Fruit fly (Drosophila melanogaster) whole organism, embryonic: ENCODE measurements around the gene CG32857.
A peak's percentile ranks its signal among the peaks of the same experiment; 100 is the strongest.

ENCODE experiments used
- Abd-B ChIP-seq: fragments of 200-800 bp; sonication (Bioruptor generic); optimal IDR thresholded peaks from 2 replicates; lab custom pipeline; 2018; ENCODE audit warnings: missing biosample characterization, mild to moderate bottlenecking, missing genetic modification characterization, moderate library complexity
- CG10209 ChIP-seq: fragments of 200-800 bp; sonication (Bioruptor generic); optimal IDR thresholded peaks from 3 replicates; lab custom pipeline; 2017; ENCODE audit warnings: missing biosample characterization, mild to moderate bottlenecking, missing genetic modification characterization, missing genetic modification reagents
- CG10959 ChIP-seq: fragments of 200-800 bp; sonication (Bioruptor generic); IDR thresholded peaks from 2 replicates; pipeline ENCODE4 v1.3.6; 2022; ENCODE audit warnings: missing biosample characterization, missing genetic modification characterization
- CG12071 ChIP-seq: fragments of 200-800 bp; sonication (Bioruptor generic); optimal IDR thresholded peaks from 3 replicates; lab custom pipeline; 2018; ENCODE audit warnings: missing biosample characterization, mild to moderate bottlenecking, missing genetic modification characterization
- CG12659 ChIP-seq: fragments of 200-800 bp; sonication (Bioruptor generic); optimal IDR thresholded peaks from 3 replicates; lab custom pipeline; 2017; ENCODE audit warnings: mild to moderate bottlenecking, missing biosample characterization, missing genetic modification reagents, missing genetic modification characterization
- CG13424 ChIP-seq: fragments of 200-800 bp; sonication (Bioruptor generic); optimal IDR thresholded peaks from 2 replicates; lab custom pipeline; 2019; ENCODE audit warnings: missing biosample characterization, mild to moderate bottlenecking, missing genetic modification characterization, moderate library complexity
- CG15479 ChIP-seq: fragments of 200-800 bp; sonication (Bioruptor generic); optimal IDR thresholded peaks from 3 replicates; lab custom pipeline; 2019; ENCODE audit warnings: missing biosample characterization, mild to moderate bottlenecking, missing genetic modification characterization, moderate library complexity
- CG15696 ChIP-seq: fragments of 200-800 bp; sonication (Bioruptor generic); optimal IDR thresholded peaks from 2 replicates; lab custom pipeline; 2019; ENCODE audit warnings: missing biosample characterization, mild to moderate bottlenecking, missing genetic modification characterization, moderate library complexity
- CG1602 ChIP-seq: fragments of 200-800 bp; sonication (Bioruptor generic); optimal IDR thresholded peaks from 3 replicates; lab custom pipeline; 2016; ENCODE audit warnings: missing biosample characterization, missing genetic modification characterization
- CG17568 ChIP-seq: fragments of 200-800 bp; sonication (Bioruptor generic); optimal IDR thresholded peaks from 2 replicates; lab custom pipeline; 2018; ENCODE audit warnings: missing biosample characterization, mild to moderate bottlenecking, missing genetic modification characterization, moderate library complexity
- CG1832 ChIP-seq: fragments of 200-800 bp; sonication (Bioruptor generic); optimal IDR thresholded peaks from 2 replicates; lab custom pipeline; 2017; ENCODE audit warnings: missing biosample characterization, mild to moderate bottlenecking, missing genetic modification characterization, inconsistent platforms
- CG18599 ChIP-seq: fragments of 200-800 bp; sonication (Bioruptor generic); optimal IDR thresholded peaks from 3 replicates; lab custom pipeline; 2017; ENCODE audit warnings: missing biosample characterization, missing genetic modification characterization, mild to moderate bottlenecking, moderate library complexity, missing genetic modification reagents
- CG34224 ChIP-seq: fragments of 200-800 bp; sonication (Bioruptor generic); IDR thresholded peaks from 3 replicates; pipeline ENCODE4 v1.3.6; 2022; ENCODE audit warnings: missing biosample characterization, missing genetic modification characterization; ENCODE audit not compliant: partially characterized antibody
- CG34376 ChIP-seq: fragments of 200-800 bp; sonication (Bioruptor generic); optimal IDR thresholded peaks from 2 replicates; lab custom pipeline; 2018; ENCODE audit warnings: missing biosample characterization, mild to moderate bottlenecking, missing genetic modification characterization
- CG4404 ChIP-seq: fragments of 200-800 bp; sonication (Bioruptor generic); IDR thresholded peaks from 2 replicates; pipeline ENCODE4 v1.3.6; 2022; ENCODE audit warnings: missing biosample characterization, missing genetic modification characterization
- CG4707 ChIP-seq: fragments of 200-800 bp; sonication (Bioruptor generic); optimal IDR thresholded peaks from 2 replicates; lab custom pipeline; 2018; ENCODE audit warnings: missing biosample characterization, mild to moderate bottlenecking, missing genetic modification characterization, moderate library complexity
- CG6765 ChIP-seq: fragments of 200-800 bp; sonication (Bioruptor generic); optimal IDR thresholded peaks from 3 replicates; lab custom pipeline; 2017; ENCODE audit warnings: missing biosample characterization, mild to moderate bottlenecking, missing genetic modification characterization
- CG6854 ChIP-seq: fragments of 200-800 bp; sonication (Bioruptor generic); optimal IDR thresholded peaks from 3 replicates; lab custom pipeline; 2017; ENCODE audit warnings: missing biosample characterization, mild to moderate bottlenecking, missing genetic modification characterization
- CG7928 ChIP-seq: fragments of 200-800 bp; sonication (Bioruptor generic); optimal IDR thresholded peaks from 2 replicates; lab custom pipeline; 2017; ENCODE audit warnings: missing biosample characterization, mild to moderate bottlenecking, missing genetic modification characterization
- CG8281 ChIP-seq: fragments of 200-800 bp; sonication (Bioruptor generic); optimal IDR thresholded peaks from 2 replicates; lab custom pipeline; 2018; ENCODE audit warnings: missing biosample characterization, mild to moderate bottlenecking, missing genetic modification characterization, moderate library complexity
- CG8290 ChIP-seq, 3 experiments: fragments of 200-800 bp; sonication (Bioruptor generic); optimal IDR thresholded peaks; 2 replicates each; lab custom pipeline; 2016 to 2019; ENCODE audit warnings: missing biosample characterization in 3 of 3, missing genetic modification characterization in 3 of 3, mild to moderate bottlenecking in 2 of 3, moderate library complexity in 1 of 3
- CHES-1-like ChIP-seq: fragments of 200-800 bp; sonication (Bioruptor generic); optimal IDR thresholded peaks from 2 replicates; lab custom pipeline; 2016; ENCODE audit warnings: missing biosample characterization, missing genetic modification characterization
- Dek ChIP-seq: fragments of 200-800 bp; sonication (Bioruptor generic); optimal IDR thresholded peaks from 3 replicates; lab custom pipeline; 2019; ENCODE audit warnings: missing biosample characterization, mild to moderate bottlenecking, missing genetic modification characterization, moderate library complexity
- Dfd ChIP-seq, 2 experiments: fragments of >200 bp; optimal IDR thresholded peaks; 2 replicates each; lab custom pipeline; 2017; ENCODE audit warnings: missing biosample characterization in 2 of 2, missing genetic modification characterization in 2 of 2
- Gug ChIP-seq: fragments of 200-800 bp; sonication (Bioruptor generic); IDR thresholded peaks from 4 replicates; pipeline ENCODE4 v1.3.6; 2022; ENCODE audit warnings: missing biosample characterization, missing genetic modification characterization
- Hand ChIP-seq: fragments of 200-800 bp; sonication (Bioruptor generic); optimal IDR thresholded peaks from 2 replicates; lab custom pipeline; 2017; ENCODE audit warnings: mild to moderate bottlenecking, missing biosample characterization, missing genetic modification reagents, missing genetic modification characterization
- HmgZ ChIP-seq: fragments of 200-800 bp; sonication (Bioruptor generic); optimal IDR thresholded peaks from 2 replicates; lab custom pipeline; 2018; ENCODE audit warnings: missing biosample characterization, mild to moderate bottlenecking, missing genetic modification characterization
- Jarid2 ChIP-seq: fragments of 200-800 bp; sonication (Bioruptor generic); optimal IDR thresholded peaks from 3 replicates; lab custom pipeline; 2017; ENCODE audit warnings: mild to moderate bottlenecking, missing biosample characterization, missing genetic modification reagents, missing genetic modification characterization
- Sin3A ChIP-seq: fragments of >200 bp; optimal IDR thresholded peaks from 2 replicates; lab custom pipeline; 2018
- Stat92E ChIP-seq, 3 experiments: fragments of >200 bp in 2 of 3; fragments of 200-800 bp in 1 of 3; sonication (Bioruptor generic) in 1 of 3; optimal IDR thresholded peaks; 2 replicates each; lab custom pipeline; 2017 to 2019; ENCODE audit warnings: missing biosample characterization in 3 of 3, missing genetic modification characterization in 3 of 3, mild to moderate bottlenecking in 1 of 3, moderate library complexity in 1 of 3
- ash1 ChIP-seq: fragments of 200-800 bp; sonication (Bioruptor generic); optimal IDR thresholded peaks from 2 replicates; lab custom pipeline; 2018; ENCODE audit warnings: missing biosample characterization, mild to moderate bottlenecking, missing genetic modification characterization
- cad ChIP-seq: fragments of >200 bp; optimal IDR thresholded peaks from 2 replicates; lab custom pipeline; 2017; ENCODE audit warnings: missing biosample characterization, missing genetic modification characterization
- dysf ChIP-seq: fragments of 200-800 bp; sonication (Bioruptor generic); IDR thresholded peaks from 3 replicates; pipeline ENCODE4 v1.3.6; 2022; ENCODE audit warnings: missing biosample characterization, missing genetic modification characterization
- fd102C ChIP-seq: fragments of 200-800 bp; sonication (Bioruptor generic); optimal IDR thresholded peaks from 2 replicates; lab custom pipeline; 2018; ENCODE audit warnings: missing biosample characterization, mild to moderate bottlenecking, missing genetic modification characterization, moderate library complexity
- ftz-f1 ChIP-seq: fragments of 200-800 bp; sonication (Bioruptor generic); optimal IDR thresholded peaks from 2 replicates; lab custom pipeline; 2016; ENCODE audit warnings: missing biosample characterization, missing genetic modification characterization
- gfzf ChIP-seq: fragments of 200-800 bp; sonication (Bioruptor generic); optimal IDR thresholded peaks from 2 replicates; lab custom pipeline; 2016; ENCODE audit warnings: missing biosample characterization, mild to moderate bottlenecking, missing genetic modification characterization, moderate library complexity
- grn ChIP-seq: fragments of 200-800 bp; sonication (Bioruptor generic); optimal IDR thresholded peaks from 3 replicates; lab custom pipeline; 2017; ENCODE audit warnings: missing biosample characterization, missing genetic modification characterization
- ham ChIP-seq: fragments of 200-800 bp; sonication (Bioruptor generic); IDR thresholded peaks from 2 replicates; pipeline ENCODE4 v1.3.6; 2022; ENCODE audit warnings: missing biosample characterization, missing genetic modification characterization
- hb ChIP-seq: fragments of 200-800 bp; sonication (Bioruptor generic); IDR thresholded peaks from 3 replicates; pipeline ENCODE4 v1.3.6; 2022; ENCODE audit warnings: missing biosample characterization, missing genetic modification characterization; ENCODE audit not compliant: partially characterized antibody
- hbn ChIP-seq: fragments of 200-800 bp; sonication (Bioruptor generic); IDR thresholded peaks from 2 replicates; pipeline ENCODE4 v1.3.6; 2022; ENCODE audit warnings: missing biosample characterization, missing genetic modification characterization; ENCODE audit not compliant: partially characterized antibody
- her ChIP-seq: fragments of 200-800 bp; sonication (Bioruptor generic); optimal IDR thresholded peaks from 2 replicates; lab custom pipeline; 2016; ENCODE audit warnings: missing biosample characterization, missing genetic modification characterization
- lbe ChIP-seq: fragments of 200-800 bp; sonication (Bioruptor generic); optimal IDR thresholded peaks from 2 replicates; lab custom pipeline; 2016; ENCODE audit warnings: missing biosample characterization, mild to moderate bottlenecking, missing genetic modification characterization
- nerfin-1 ChIP-seq: fragments of 200-800 bp; sonication (Bioruptor generic); optimal IDR thresholded peaks from 3 replicates; lab custom pipeline; 2019; ENCODE audit warnings: missing biosample characterization, mild to moderate bottlenecking, missing genetic modification characterization, moderate library complexity
- oc ChIP-seq: fragments of 200-800 bp; sonication (Bioruptor generic); optimal IDR thresholded peaks from 2 replicates; lab custom pipeline; 2018; ENCODE audit warnings: missing biosample characterization, mild to moderate bottlenecking, missing genetic modification characterization, moderate library complexity
- rib ChIP-seq: fragments of 200-800 bp; sonication (Bioruptor generic); IDR thresholded peaks from 2 replicates; pipeline ENCODE4 v1.3.6; 2022; ENCODE audit warnings: missing biosample characterization, missing genetic modification characterization
- sens ChIP-seq: fragments of 200-800 bp; sonication (Bioruptor generic); peaks from one replicate; lab custom pipeline; 2016; ENCODE audit warnings: missing biosample characterization, missing genetic modification characterization
- sr ChIP-seq: fragments of 200-800 bp; sonication (Bioruptor generic); IDR thresholded peaks from 3 replicates; pipeline ENCODE4 v1.3.6; 2022; ENCODE audit warnings: missing biosample characterization, missing genetic modification characterization
- wdn ChIP-seq: fragments of 200-800 bp; sonication (Bioruptor generic); IDR thresholded peaks from 2 replicates; pipeline ENCODE4 v1.3.6; 2022; ENCODE audit warnings: missing biosample characterization, missing genetic modification characterization
- zfh2 ChIP-seq: fragments of 200-800 bp; sonication (Bioruptor generic); optimal IDR thresholded peaks from 2 replicates; lab custom pipeline; 2016; ENCODE audit warnings: missing biosample characterization, missing genetic modification characterization

Gene CG32857

DNA sequence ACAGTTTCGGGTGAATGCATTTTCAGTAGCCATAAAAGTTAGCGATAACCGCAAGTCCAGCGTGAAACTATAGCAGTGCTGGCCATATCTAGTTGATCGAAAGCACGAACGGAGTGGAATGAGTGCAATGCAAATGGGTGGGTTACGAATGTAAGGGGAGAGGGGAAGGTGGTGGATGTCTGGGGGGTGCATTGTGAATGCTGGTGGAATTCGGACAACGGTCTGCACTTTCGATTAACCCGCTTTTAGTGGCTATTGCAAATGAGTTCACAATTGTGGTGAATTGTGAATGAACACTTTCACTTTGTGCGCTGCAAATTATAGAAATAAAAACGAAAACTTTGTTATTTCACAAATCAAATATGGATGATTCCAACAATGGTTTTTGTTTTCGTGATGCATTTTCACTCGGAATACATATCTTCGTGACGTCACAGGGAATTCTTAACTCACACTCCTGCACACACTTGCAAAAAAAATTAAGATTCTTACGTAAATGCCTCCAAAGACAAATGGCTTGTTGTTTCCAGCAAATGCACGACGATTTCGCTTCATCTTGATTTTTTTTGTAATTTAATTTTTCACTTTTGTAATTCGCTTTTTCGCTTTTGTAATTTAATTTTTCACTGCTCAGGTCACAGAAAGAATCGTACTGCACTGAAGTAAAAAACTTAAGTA is 12.2 kb upstream of the CG32857 start, which contains the start of gene DIP1 (continued):
- TF ChIP-seq CG6854 (GFP tag; lab: Kevin White, UChicago) (no peak), CG12659 (GFP tag; lab: Kevin White, UChicago) (peak; percentile 71), her (peak; percentile 33), CG1832 (GFP tag; lab: Kevin White, UChicago) (no peak), CG6765 (no peak), CG34376 (GFP tag; lab: Kevin White, UChicago) (no peak), Sin3A (lab: Kevin White, UChicago) (no peak), CHES-1-like (GFP tag; lab: Kevin White, UChicago) (peak; percentile 11), CG4707 (GFP tag; lab: Kevin White, UChicago) (no peak), CG15696 (no peak), rib (GFP tag; lab: Robert Waterston, UW) (no peak), Stat92E (GFP tag; optimal IDR thresholded peaks at IDR 0.05; lab: Kevin White, UChicago) (no peak), CG10209 (GFP tag; lab: Kevin White, UChicago) (no peak), ham (GFP tag; lab: Robert Waterston, UW) (no peak), Dfd (GFP tag; optimal IDR thresholded peaks at IDR 0.05; lab: Kevin White, UChicago) (no peak), CG34224 (GFP tag; lab: Robert Waterston, UW) (no peak), Dek (tag; lab: Kevin White, UChicago) (peak; percentile 10), CG8290 (GFP tag; optimal IDR thresholded peaks at IDR 0.05; lab: Kevin White, UChicago) (no peak), CG8290 (tag; optimal IDR thresholded peaks at IDR 0.05; lab: Kevin White, UChicago) (no peak), lbe (peak; percentile 42), sens (GFP tag; lab: Kevin White, UChicago) (peak; percentile 73), Abd-B (GFP tag; lab: Kevin White, UChicago) (no peak), wdn (GFP tag; lab: Robert Waterston, UW) (no peak), oc (tag; lab: Kevin White, UChicago) (no peak), hb (no peak), fd102C (GFP tag; lab: Kevin White, UChicago) (no peak), CG15479 (GFP tag; lab: Kevin White, UChicago) (no peak), CG1602 (GFP tag; lab: Kevin White, UChicago) (no peak), CG7928 (GFP tag; lab: Kevin White, UChicago) (no peak), CG10959 (no peak), Hand (GFP tag; lab: Kevin White, UChicago) (no peak), ash1 (GFP tag; lab: Kevin White, UChicago) (no peak), zfh2 (no peak), Gug (GFP tag; lab: Robert Waterston, UW) (no peak), CG17568 (GFP tag; lab: Kevin White, UChicago) (no peak), hbn (GFP tag; lab: Robert Waterston, UW) (no peak), CG18599 (GFP tag; lab: Kevin White, UChicago) (peak; percentile 23), gfzf (GFP tag; lab: Kevin White, UChicago) (no peak), CG8281 (tag; lab: Kevin White, UChicago) (no peak), cad (GFP tag; lab: Kevin White, UChicago) (no peak), sr (GFP tag; lab: Robert Waterston, UW) (no peak), HmgZ (tag; lab: Kevin White, UChicago) (no peak), grn (no peak), CG13424 (tag; lab: Kevin White, UChicago) (no peak), dysf (GFP tag; lab: Robert Waterston, UW) (no peak), CG12071 (GFP tag; lab: Kevin White, UChicago) (no peak), nerfin-1 (peak; percentile 43), Jarid2 (GFP tag; lab: Kevin White, UChicago) (peak; percentile 69), CG4404 (no peak), ftz-f1 (no peak)
